Worm (Caenorhabditis elegans): Measurements from ENCODE around the gene K08D8.12.

The K08D8.12 gene

DNA sequence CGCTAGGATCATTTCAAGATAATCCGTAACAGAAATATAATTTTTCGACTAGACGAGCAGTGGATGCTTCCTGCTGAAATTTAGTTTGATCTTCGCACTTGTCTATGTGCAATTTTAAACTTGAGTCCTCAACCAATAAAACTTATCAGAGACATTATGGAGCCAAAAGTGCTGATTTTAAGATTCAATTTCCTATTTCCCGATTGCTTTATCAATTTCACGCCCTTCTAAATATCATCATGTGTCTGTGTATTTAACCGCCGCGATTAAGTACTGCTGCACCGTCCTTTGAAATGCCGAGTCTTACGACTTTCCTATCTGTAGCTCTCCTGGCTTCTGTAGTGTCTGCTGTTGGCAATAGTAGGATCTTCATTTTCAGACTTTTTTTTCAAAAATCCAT is 27.8 kb downstream of the K08D8.12 start, which contains the start of gene C32H11.4:
Gene C32H11.4 (plus strand): TSS at position 238 of the 400 bp plus-strand sequence.
- no peak for TF ChIP-seq cey-2 (tag; optimal IDR thresholded peaks at IDR 0.05; ENCODE audit: borderline replicate concordance, insufficient read depth)
- no peak for TF ChIP-seq zfp-3 (GFP tag; conservative IDR thresholded peaks at IDR 0.05)
- peak; percentile 73 for TF ChIP-seq pqm-1 (tag; optimal IDR thresholded peaks at IDR 0.05)
- TF ChIP-seq aly-2 (tag; optimal IDR thresholded peaks at IDR 0.05), result no peak
- no peak for TF ChIP-seq fkh-10 (GFP tag; optimal IDR thresholded peaks at IDR 0.05)
- peak; percentile 8 for TF ChIP-seq nhr-28 (tag; optimal IDR thresholded peaks at IDR 0.05)
- TF ChIP-seq fos-1 (tag; optimal IDR thresholded peaks at IDR 0.05), result no peak
- TF ChIP-seq gei-8 (GFP tag; optimal IDR thresholded peaks at IDR 0.05), result no peak
- no peak for TF ChIP-seq ces-1 (GFP tag; optimal IDR thresholded peaks at IDR 0.05)
- TF ChIP-seq unc-39 (tag; optimal IDR thresholded peaks at IDR 0.05), result no peak
- TF ChIP-seq hlh-11 (tag; optimal IDR thresholded peaks at IDR 0.05), result peak; percentile 46
- TF ChIP-seq F26F4.8 (GFP tag; conservative IDR thresholded peaks at IDR 0.05), result no peak
- TF ChIP-seq egl-27 (tag; optimal IDR thresholded peaks at IDR 0.05), result no peak
- TF ChIP-seq lin-13 (GFP tag; optimal IDR thresholded peaks at IDR 0.05), result no peak
- no peak for TF ChIP-seq lin-38 (GFP tag; IDR thresholded peaks at IDR 0.05)
- no peak for TF ChIP-seq daf-12 (tag; optimal IDR thresholded peaks at IDR 0.05)
- TF ChIP-seq lin-39 (tag; optimal IDR thresholded peaks at IDR 0.05), result no peak
- TF ChIP-seq nhr-42 (GFP tag; IDR thresholded peaks at IDR 0.05), result no peak
- TF ChIP-seq nhr-48 (tag; optimal IDR thresholded peaks at IDR 0.05), result peak; percentile 67
- TF ChIP-seq lin-29 (GFP tag; IDR thresholded peaks at IDR 0.05), result no peak
- TF ChIP-seq ama-1 (optimal IDR thresholded peaks at IDR 0.05), result no peak
- TF ChIP-seq T20F7.1 (GFP tag; optimal IDR thresholded peaks at IDR 0.05), result no peak
- TF ChIP-seq dmd-8 (GFP tag; IDR thresholded peaks at IDR 0.05), result no peak
- no peak for TF ChIP-seq set-16 (GFP tag; IDR thresholded peaks at IDR 0.05)
- peak; percentile 69 for TF ChIP-seq php-3 (GFP tag; IDR thresholded peaks at IDR 0.05)
- TF ChIP-seq F49E8.2 (tag; optimal IDR thresholded peaks at IDR 0.05; ENCODE audit: borderline replicate concordance), result no peak
- TF ChIP-seq mes-2 (tag; optimal IDR thresholded peaks at IDR 0.05; ENCODE audit: poor library complexity, severe bottlenecking), result no peak
- TF ChIP-seq saeg-2 (GFP tag; IDR thresholded peaks at IDR 0.05), result no peak
- TF ChIP-seq ztf-7 (tag; optimal IDR thresholded peaks at IDR 0.05), result no peak
- no peak for TF ChIP-seq lsy-2 (tag; optimal IDR thresholded peaks at IDR 0.05)
- no peak for TF ChIP-seq unc-62 (GFP tag; optimal IDR thresholded peaks at IDR 0.05 in 1 of 2)
- no peak for TF ChIP-seq unc-62 (tag; optimal IDR thresholded peaks at IDR 0.05)
- no peak for TF ChIP-seq F37D6.2 (tag; optimal IDR thresholded peaks at IDR 0.05)
- TF ChIP-seq F10B5.3 (tag; optimal IDR thresholded peaks at IDR 0.05), result no peak
- TF ChIP-seq dmd-6 (GFP tag; IDR thresholded peaks at IDR 0.05), result peak; percentile 82
- no peak for TF ChIP-seq mdt-29 (GFP tag; IDR thresholded peaks at IDR 0.05)
- TF ChIP-seq dve-1 (tag; optimal IDR thresholded peaks at IDR 0.05; ENCODE audit: insufficient read depth), result no peak
- TF ChIP-seq mxl-3 (GFP tag; optimal IDR thresholded peaks at IDR 0.05), result no peak
- TF ChIP-seq nhr-111 (GFP tag; optimal IDR thresholded peaks at IDR 0.05), result no peak
- TF ChIP-seq daf-8 (GFP tag; IDR thresholded peaks at IDR 0.05), result no peak
- no peak for TF ChIP-seq skn-1 (tag; optimal IDR thresholded peaks at IDR 0.05)
- no peak for TF ChIP-seq attf-4 (tag; optimal IDR thresholded peaks at IDR 0.05)
- TF ChIP-seq sdz-12 (GFP tag; optimal IDR thresholded peaks at IDR 0.05), result no peak
- no peak for TF ChIP-seq tag-97 (GFP tag; IDR thresholded peaks at IDR 0.05)
- no peak for TF ChIP-seq nhr-41 (GFP tag; IDR thresholded peaks at IDR 0.05)
- no peak for TF ChIP-seq daf-16 (GFP tag; optimal IDR thresholded peaks at IDR 0.05)
- peak; percentile 64 for TF ChIP-seq daf-16 (tag; optimal IDR thresholded peaks at IDR 0.05)
- no peak for TF ChIP-seq hlh-30 (tag; optimal IDR thresholded peaks at IDR 0.05; ENCODE audit: insufficient read depth)
- TF ChIP-seq zip-11 (GFP tag; IDR thresholded peaks at IDR 0.05), result no peak
- TF ChIP-seq D1046.2 (GFP tag; IDR thresholded peaks at IDR 0.05), result no peak
- TF ChIP-seq nhr-6 (tag; optimal IDR thresholded peaks at IDR 0.05), result no peak
- no peak for TF ChIP-seq pha-4 (GFP tag; IDR thresholded peaks at IDR 0.05)
- TF ChIP-seq pha-4 (tag; optimal IDR thresholded peaks at IDR 0.05), result no peak
